Worm (Caenorhabditis elegans) whole organism, L4/young adult: ENCODE measurements around the gene rfc-1.

Experiments
- W03F9.2 ChIP-seq: fragments of 150-350 bp; optimal IDR thresholded peaks from 2 replicates; lab custom pipeline; 2014; ENCODE audit warnings: missing biosample characterization, missing genetic modification characterization
- him-1 ChIP-seq: sonication (generic microtip); optimal IDR thresholded peaks from 2 replicates; lab custom pipeline; 2016; ENCODE audit warnings: missing genotype, missing genetic modification reagents, missing genetic modification characterization, missing compliant biosample characterization

DNA sequence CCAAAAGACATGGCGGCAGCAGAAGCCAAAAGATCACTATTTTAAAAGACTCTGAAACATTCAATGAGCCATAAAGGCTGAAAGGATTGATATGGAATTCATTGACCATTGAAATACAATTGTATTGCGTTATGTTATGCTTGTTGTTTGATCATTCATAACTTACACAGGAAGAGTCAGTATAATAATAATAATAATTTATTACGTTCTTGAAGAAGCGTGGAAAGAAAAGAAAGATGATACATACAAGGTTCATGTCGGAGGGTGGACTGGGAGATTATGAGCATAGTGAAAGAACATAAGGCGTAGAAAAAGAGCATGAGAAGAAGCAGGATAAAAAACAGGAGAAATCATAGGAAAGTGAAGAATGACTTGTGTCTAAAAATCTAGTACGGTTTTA, 5.7 kb downstream of the rfc-1 start, which contains the start of gene F43D2.7:
- no peak for TF ChIP-seq him-1 (tag; lab: Kevin White, UChicago)
- TF ChIP-seq W03F9.2 (tag; lab: Kevin White, UChicago), result no peak
